Worm (Caenorhabditis elegans) whole organism, young adult: ENCODE measurements around the gene vang-1.

Experiments
- Y95B8A.8 ChIP-seq: fragments of 200-800 bp; sonication (Bioruptor generic); IDR thresholded peaks from 2 replicates; pipeline ENCODE4 v1.3.6; 2022; ENCODE audit warnings: missing genetic modification reagents, missing genetic modification characterization, missing compliant biosample characterization
- attf-3 ChIP-seq: fragments of 200-800 bp; sonication (Bioruptor generic); conservative IDR thresholded peaks from 2 replicates; pipeline ENCODE4 v1.3.6; 2022; ENCODE audit warnings: missing genetic modification reagents, missing genetic modification characterization, missing compliant biosample characterization
- hrde-1 ChIP-seq: sonication (generic microtip); optimal IDR thresholded peaks from 2 replicates; lab custom pipeline; 2016; ENCODE audit warnings: missing genetic modification characterization, mild to moderate bottlenecking, missing compliant biosample characterization, moderate library complexity, missing genotype, missing genetic modification reagents, borderline replicate concordance
- nhr-27 ChIP-seq: fragments of 200-800 bp; sonication (Bioruptor generic); optimal IDR thresholded peaks from 2 replicates; lab custom pipeline; 2018; ENCODE audit warnings: mild to moderate bottlenecking, missing genetic modification characterization, moderate library complexity, missing compliant biosample characterization

DNA sequence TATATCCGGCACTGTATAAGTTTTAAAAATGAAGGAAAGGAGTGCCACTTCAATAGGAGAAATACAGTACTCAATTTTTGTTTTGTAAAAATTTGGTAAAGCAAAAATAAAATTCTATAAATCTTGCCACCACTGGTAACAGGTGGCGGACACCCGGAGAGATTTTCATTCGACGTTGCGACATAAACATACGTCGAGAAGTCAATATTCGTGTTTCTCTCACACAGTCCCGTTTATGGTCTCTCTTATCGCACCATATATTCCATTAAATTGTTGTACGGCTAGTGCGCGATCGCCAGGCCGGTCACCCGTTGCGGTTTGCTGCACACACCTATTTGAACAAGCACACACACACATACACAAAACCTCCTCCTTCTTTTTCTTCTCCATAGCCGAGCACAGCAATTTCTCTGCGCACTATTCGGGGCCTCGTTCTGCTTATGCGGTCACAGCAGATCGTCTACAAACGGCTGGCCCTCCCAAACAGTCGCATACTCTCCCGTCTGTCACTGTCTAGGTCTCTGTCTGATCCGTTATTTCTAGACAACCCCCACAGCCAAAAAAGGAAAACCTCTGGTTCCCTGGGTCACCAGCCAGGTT is 15.3 kb downstream of the vang-1 start:
- TF ChIP-seq Y95B8A.8 (GFP tag; lab: Robert Waterston, UW) = no peak
- no peak for TF ChIP-seq hrde-1 (tag; lab: Kevin White, UChicago)
- no peak for TF ChIP-seq nhr-27 (tag; lab: Kevin White, UChicago)
- no peak for TF ChIP-seq attf-3 (GFP tag; lab: Robert Waterston, UW)
